Worm (Caenorhabditis elegans) whole organism, mixed stage, embryonic: Measurements from ENCODE around the gene R01H10.4.

Source experiments
- elt-1 ChIP-seq: sonication (generic microtip); optimal IDR thresholded peaks from 2 replicates; lab custom pipeline; 2017; ENCODE audit warnings: missing genetic modification characterization, mild to moderate bottlenecking, missing compliant biosample characterization, antibody characterized with exemption, moderate library complexity, borderline replicate concordance; ENCODE audit not compliant: insufficient read depth
- elt-3 ChIP-seq: fragments of 150-350 bp; optimal IDR thresholded peaks from 2 replicates; lab custom pipeline; 2014; ENCODE audit warnings: missing biosample characterization, missing genetic modification characterization
- mep-1 ChIP-seq: fragments of 150-350 bp; optimal IDR thresholded peaks from 2 replicates; lab custom pipeline; 2017; ENCODE audit warnings: missing biosample characterization, missing genetic modification reagents, missing genetic modification characterization, inconsistent platforms
- pha-4 ChIP-seq: fragments of 150-350 bp; optimal IDR thresholded peaks from 2 replicates; lab custom pipeline; 2018; ENCODE audit warnings: missing biosample characterization, missing genetic modification reagents, missing genetic modification characterization
- snpc-4 ChIP-seq: fragments of 150-350 bp; optimal IDR thresholded peaks from 2 replicates; lab custom pipeline; 2014; ENCODE audit warnings: missing biosample characterization, missing genetic modification characterization
- unc-120 ChIP-seq: sonication (generic microtip); optimal IDR thresholded peaks from 2 replicates; lab custom pipeline; 2017; ENCODE audit warnings: missing genetic modification characterization, missing compliant biosample characterization; ENCODE audit not compliant: poor library complexity, severe bottlenecking
- unc-62 ChIP-seq: fragments of 150-350 bp; optimal IDR thresholded peaks from 2 replicates; lab custom pipeline; 2014; ENCODE audit warnings: missing biosample characterization, missing genetic modification reagents, missing genetic modification characterization
- ztf-11 ChIP-seq: fragments of 150-350 bp; optimal IDR thresholded peaks from 2 replicates; lab custom pipeline; 2014; ENCODE audit warnings: missing biosample characterization, missing genetic modification characterization

- no peak for TF ChIP-seq pha-4
- TF ChIP-seq unc-62 (GFP tag; lab: Kevin White, UChicago), result no peak
- TF ChIP-seq mep-1 (tag; lab: Kevin White, UChicago), result no peak
- no peak for TF ChIP-seq elt-1 (tag; lab: Kevin White, UChicago)
- no peak for TF ChIP-seq ztf-11
- no peak for TF ChIP-seq elt-3 (tag; lab: Kevin White, UChicago)
- TF ChIP-seq snpc-4, result no peak
- no peak for TF ChIP-seq unc-120 (tag; lab: Kevin White, UChicago)
Measured at ce11 chrIII:10296904-10297303, 42.3 kb downstream of the R01H10.4 start.
